Worm (Caenorhabditis elegans): ENCODE data around the gene Y41D4A.4.
A peak's percentile ranks its signal among the peaks of the same experiment; 100 is the strongest.

Y41D4A.4 gene

DNA sequence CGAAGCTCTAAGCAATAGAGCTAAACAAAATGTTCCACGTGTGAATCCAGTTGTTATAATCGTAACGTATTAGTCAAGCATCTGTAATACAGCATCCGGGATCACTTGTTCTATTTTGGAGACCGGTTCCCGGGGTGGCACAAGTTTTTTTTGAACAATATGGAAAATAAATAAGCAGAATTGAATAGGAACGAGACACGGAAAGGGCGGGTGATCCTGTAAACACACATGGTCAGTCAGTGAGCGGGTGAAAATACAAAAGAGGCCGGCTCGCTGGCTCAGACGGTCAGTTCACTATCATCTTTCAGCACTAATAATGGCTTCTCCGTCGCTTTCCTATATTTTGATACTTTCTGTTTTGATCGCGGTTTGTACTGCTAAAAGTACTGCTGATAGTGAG is 19.9 kb upstream of the Y41D4A.4 start, which contains the start of gene K08D12.8:
TSS of gene K08D12.8 (plus strand) at position 301 of the 400 bp plus-strand sequence.
- TF ChIP-seq flt-1 (GFP tag; IDR thresholded peaks at IDR 0.05) (no peak), tbx-37 (GFP tag; conservative IDR thresholded peaks at IDR 0.05) (no peak), scrt-1 (GFP tag; IDR thresholded peaks at IDR 0.05) (no peak), aly-1 (tag; optimal IDR thresholded peaks at IDR 0.05) (no peak), hmbx-1 (tag; optimal IDR thresholded peaks at IDR 0.05) (no peak)

DNA sequence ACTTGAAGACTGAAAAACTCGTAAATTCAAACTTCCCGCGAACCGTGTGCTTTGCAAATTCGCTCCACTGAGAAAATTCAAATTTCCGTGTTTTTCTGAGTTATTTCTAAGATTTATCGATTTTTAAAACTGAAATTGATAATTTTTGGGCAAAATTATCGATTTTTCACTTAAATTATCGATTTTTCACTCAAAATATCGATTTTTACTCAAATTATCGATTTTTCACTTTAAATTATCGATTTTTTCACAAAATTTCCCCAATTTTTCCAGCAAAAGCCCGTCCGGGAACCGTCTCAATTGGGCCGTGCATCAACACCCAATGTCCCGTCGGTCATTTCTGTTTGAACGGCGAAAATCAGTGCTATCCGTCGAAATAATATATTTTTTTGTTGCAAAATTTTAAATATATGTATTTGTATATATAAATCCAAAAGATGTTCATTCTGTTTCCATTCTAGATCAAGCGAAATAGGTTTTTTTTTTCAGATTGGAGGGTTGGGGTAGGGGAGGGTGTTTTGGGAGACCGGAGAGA is 18.2 kb upstream of the Y41D4A.4 start:
- no peak for TF ChIP-seq F13C5.2 (tag; optimal IDR thresholded peaks at IDR 0.05)
- TF ChIP-seq B0310.2 (tag; optimal IDR thresholded peaks at IDR 0.05), result no peak
- no peak for TF ChIP-seq hnd-1 (tag; optimal IDR thresholded peaks at IDR 0.05)
- no peak for TF ChIP-seq scrt-1 (GFP tag; IDR thresholded peaks at IDR 0.05)
- no peak for TF ChIP-seq ama-1 (optimal IDR thresholded peaks at IDR 0.05)
- no peak for TF ChIP-seq hmbx-1 (tag; optimal IDR thresholded peaks at IDR 0.05)
- TF ChIP-seq ceh-36 (tag; optimal IDR thresholded peaks at IDR 0.05), result no peak

DNA sequence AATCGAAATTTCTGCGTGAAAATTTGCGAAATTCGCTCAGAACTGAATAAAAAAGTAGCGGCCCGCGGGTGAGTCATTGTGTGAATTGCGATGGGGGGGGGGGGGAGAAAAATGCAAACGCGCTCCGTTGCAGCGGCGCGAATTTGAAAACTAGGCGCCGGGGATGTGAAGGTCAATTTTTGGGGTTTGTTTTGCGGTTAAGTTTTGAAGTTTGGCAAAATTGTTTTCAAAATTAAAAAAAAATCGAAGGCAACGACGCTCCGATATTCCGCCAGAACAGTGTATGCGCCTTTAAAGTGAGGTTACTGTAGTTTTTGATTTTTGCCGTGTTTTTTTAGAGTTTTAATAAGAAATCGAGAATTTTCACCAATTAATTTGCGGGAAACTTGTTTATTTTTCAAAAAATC is 7.5 kb upstream of the Y41D4A.4 start:
- TF ChIP-seq F13C5.2 (tag; optimal IDR thresholded peaks at IDR 0.05) (peak; percentile 27), sea-1 (GFP tag; conservative IDR thresholded peaks at IDR 0.05) (no peak), ceh-36 (tag; optimal IDR thresholded peaks at IDR 0.05) (no peak), hnd-1 (tag; optimal IDR thresholded peaks at IDR 0.05) (no peak), hmbx-1 (tag; optimal IDR thresholded peaks at IDR 0.05) (no peak), hmg-4 (GFP tag; optimal IDR thresholded peaks at IDR 0.05) (peak; percentile 28)

DNA sequence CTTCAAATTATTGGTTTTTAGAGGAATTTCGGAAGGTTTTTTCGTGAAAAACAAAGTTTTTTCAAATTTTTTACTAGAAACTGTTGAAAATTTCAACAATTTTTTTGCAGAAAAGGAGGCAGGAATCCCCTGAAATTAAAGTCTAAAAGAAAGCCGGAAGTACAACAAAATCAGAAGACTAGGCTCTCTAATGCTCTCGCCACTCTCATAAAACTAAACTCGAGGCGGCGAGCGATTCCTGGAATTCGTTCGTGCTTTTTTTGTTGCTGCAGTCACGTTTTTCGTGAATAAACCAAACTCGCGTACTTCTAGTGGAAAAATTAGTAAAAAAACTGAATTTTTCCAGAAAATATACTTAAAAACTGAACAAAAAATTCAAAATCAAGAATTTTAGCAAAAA is 6.9 kb upstream of the Y41D4A.4 start:
- TF ChIP-seq hmg-4 (GFP tag; optimal IDR thresholded peaks at IDR 0.05) (no peak), ceh-13 (GFP tag; optimal IDR thresholded peaks at IDR 0.05) (no peak), flt-1 (GFP tag; IDR thresholded peaks at IDR 0.05) (no peak), scrt-1 (GFP tag; IDR thresholded peaks at IDR 0.05) (no peak), F13C5.2 (tag; optimal IDR thresholded peaks at IDR 0.05) (no peak), hnd-1 (tag; optimal IDR thresholded peaks at IDR 0.05) (no peak), ceh-36 (tag; optimal IDR thresholded peaks at IDR 0.05) (no peak), ets-7 (tag; optimal IDR thresholded peaks at IDR 0.05) (no peak), sea-1 (GFP tag; conservative IDR thresholded peaks at IDR 0.05) (no peak), tbx-37 (GFP tag; conservative IDR thresholded peaks at IDR 0.05) (no peak), pes-1 (GFP tag; IDR thresholded peaks at IDR 0.05) (no peak), tbx-11 (GFP tag; IDR thresholded peaks at IDR 0.05) (no peak), aly-1 (tag; optimal IDR thresholded peaks at IDR 0.05) (no peak), B0310.2 (tag; optimal IDR thresholded peaks at IDR 0.05) (no peak), tra-4 (tag; optimal IDR thresholded peaks at IDR 0.05) (no peak), hmbx-1 (tag; optimal IDR thresholded peaks at IDR 0.05) (no peak), ama-1 (optimal IDR thresholded peaks at IDR 0.05) (no peak)

DNA sequence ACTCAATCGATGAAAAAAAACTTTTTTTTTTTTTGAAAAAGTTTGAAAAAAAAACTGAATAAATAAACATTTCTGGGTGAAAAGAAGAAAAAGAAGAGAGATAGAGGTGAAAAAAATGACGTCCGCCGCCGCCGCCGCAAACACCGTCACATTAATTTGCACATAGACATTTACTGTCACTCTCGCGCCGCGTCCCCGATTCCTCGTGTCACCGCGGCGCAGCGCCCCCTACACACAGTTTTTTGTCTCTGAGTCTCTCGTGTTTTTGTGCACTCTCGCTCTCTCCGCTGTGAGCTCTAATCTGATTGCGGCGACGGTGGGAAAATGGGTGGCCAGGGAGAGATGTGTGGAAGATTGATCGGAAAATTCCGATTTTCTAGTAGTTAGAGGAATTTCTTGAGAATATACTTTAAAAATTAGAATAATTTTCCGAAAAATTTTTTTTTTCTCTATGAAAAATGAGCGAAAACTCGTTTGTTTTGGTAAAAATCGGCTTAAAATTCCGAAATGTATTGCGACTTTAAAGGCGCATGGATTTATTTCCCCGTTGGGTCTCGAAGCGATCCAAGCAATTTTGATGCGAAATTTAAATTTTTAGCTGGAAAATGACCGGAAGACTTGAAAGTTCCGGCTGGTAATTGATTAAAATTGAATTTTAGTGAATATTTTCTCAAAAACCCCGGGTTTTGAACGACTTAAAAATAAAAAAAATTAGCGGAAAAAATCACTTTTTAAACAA is 6.3 kb upstream of the Y41D4A.4 start:
- TF ChIP-seq tbx-37 (GFP tag; conservative IDR thresholded peaks at IDR 0.05) (no peak), ama-1 (optimal IDR thresholded peaks at IDR 0.05) (no peak), ets-7 (tag; optimal IDR thresholded peaks at IDR 0.05) (no peak), ceh-13 (GFP tag; optimal IDR thresholded peaks at IDR 0.05) (no peak), aly-1 (tag; optimal IDR thresholded peaks at IDR 0.05) (no peak), F13C5.2 (tag; optimal IDR thresholded peaks at IDR 0.05) (no peak), hmbx-1 (tag; optimal IDR thresholded peaks at IDR 0.05) (no peak), tra-4 (tag; optimal IDR thresholded peaks at IDR 0.05) (no peak), sea-1 (GFP tag; conservative IDR thresholded peaks at IDR 0.05) (no peak), pes-1 (GFP tag; IDR thresholded peaks at IDR 0.05) (no peak), hnd-1 (tag; optimal IDR thresholded peaks at IDR 0.05) (no peak), hmg-4 (GFP tag; optimal IDR thresholded peaks at IDR 0.05) (no peak), B0310.2 (tag; optimal IDR thresholded peaks at IDR 0.05) (no peak)

DNA sequence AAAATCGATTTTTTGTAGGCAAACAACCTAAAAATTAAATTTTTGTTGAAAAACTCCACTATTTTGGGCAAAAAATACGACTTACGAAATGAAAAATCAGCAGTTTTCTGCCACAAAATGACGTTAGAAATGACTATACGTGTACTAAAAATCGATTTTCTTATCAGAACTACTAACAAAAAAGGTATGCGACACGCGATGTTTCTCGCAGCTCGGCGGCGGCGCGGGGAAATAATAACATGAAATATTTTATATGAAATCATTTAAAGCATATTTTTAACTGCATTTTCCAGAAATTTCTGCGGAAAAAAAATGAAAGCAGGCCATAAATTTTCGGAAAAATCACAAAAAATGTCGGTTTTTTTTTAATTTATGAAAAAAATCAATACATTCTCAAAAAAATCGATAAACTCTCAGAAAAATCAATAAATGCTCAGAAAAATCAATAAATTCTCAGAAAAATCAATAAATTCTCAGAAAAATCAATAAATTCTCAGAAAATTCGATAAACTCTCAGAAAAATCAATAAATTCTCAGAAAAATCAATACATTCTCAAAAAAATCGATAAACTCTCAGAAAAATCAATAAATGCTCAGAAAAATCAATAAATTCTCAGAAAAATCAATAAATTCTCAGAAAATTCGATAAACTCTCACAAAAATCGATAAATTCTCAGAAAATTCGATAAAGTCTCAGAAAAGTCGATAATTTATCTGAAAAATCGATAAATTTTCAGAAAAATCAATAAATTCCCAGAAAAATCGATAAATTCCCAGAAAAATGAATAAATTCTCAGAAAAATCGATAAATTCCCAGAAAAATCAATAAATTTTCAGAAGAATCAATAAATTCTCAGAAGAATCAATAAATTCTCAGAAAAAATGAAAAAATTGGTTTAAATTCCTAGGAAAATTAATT is 5.4 kb upstream of the Y41D4A.4 start, which contains the start of gene ptpn-22:
TSS of gene ptpn-22 (minus strand) at position 158 of the 919 bp plus-strand sequence.
- TF ChIP-seq tbx-37 (GFP tag; conservative IDR thresholded peaks at IDR 0.05), result no peak
- TF ChIP-seq ceh-36 (tag; optimal IDR thresholded peaks at IDR 0.05), result no peak
- no peak for TF ChIP-seq F13C5.2 (tag; optimal IDR thresholded peaks at IDR 0.05)
- no peak for TF ChIP-seq ets-7 (tag; optimal IDR thresholded peaks at IDR 0.05)
- TF ChIP-seq aly-1 (tag; optimal IDR thresholded peaks at IDR 0.05), result no peak
- TF ChIP-seq flt-1 (GFP tag; IDR thresholded peaks at IDR 0.05), result no peak
- no peak for TF ChIP-seq hnd-1 (tag; optimal IDR thresholded peaks at IDR 0.05)
- no peak for TF ChIP-seq hmg-4 (GFP tag; optimal IDR thresholded peaks at IDR 0.05)
- TF ChIP-seq sea-1 (GFP tag; conservative IDR thresholded peaks at IDR 0.05), result no peak
- no peak for TF ChIP-seq ceh-13 (GFP tag; optimal IDR thresholded peaks at IDR 0.05)
- TF ChIP-seq pes-1 (GFP tag; IDR thresholded peaks at IDR 0.05), result no peak
- no peak for TF ChIP-seq tra-4 (tag; optimal IDR thresholded peaks at IDR 0.05)

DNA sequence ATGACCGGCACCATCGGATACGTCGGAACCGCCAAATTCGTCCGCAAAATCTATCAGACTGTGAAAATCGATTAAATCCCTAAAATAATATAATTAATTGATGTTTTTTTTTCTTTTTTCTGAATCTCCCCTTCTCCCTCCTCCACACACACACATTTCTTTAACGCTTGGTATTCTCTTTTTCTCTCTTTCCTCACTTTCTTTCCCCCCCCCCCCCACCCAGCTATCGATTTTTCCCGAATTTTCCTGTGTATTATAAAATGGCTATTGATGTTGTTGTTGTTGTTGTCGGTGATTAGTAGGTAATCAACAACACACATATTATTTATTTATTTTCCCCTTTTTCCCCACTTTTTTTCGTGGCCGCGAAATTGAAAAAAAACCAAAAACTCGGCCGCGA is 5.4 kb downstream of the Y41D4A.4 start:
- no peak for TF ChIP-seq hnd-1 (tag; optimal IDR thresholded peaks at IDR 0.05)
- TF ChIP-seq ama-1 (optimal IDR thresholded peaks at IDR 0.05), result no peak
- TF ChIP-seq scrt-1 (GFP tag; IDR thresholded peaks at IDR 0.05), result no peak
- no peak for TF ChIP-seq tra-4 (tag; optimal IDR thresholded peaks at IDR 0.05)
- TF ChIP-seq B0310.2 (tag; optimal IDR thresholded peaks at IDR 0.05), result no peak
